Fruit fly (Drosophila melanogaster): Measurements from ENCODE around the gene TTLL1B.

dm6 chr3L:4692177-4693134 is 44.4 kb downstream of the TTLL1B start, which contains the start of gene RhoGEF64C:
- no peak for TF ChIP-seq CG8478 (optimal IDR thresholded peaks at IDR 0.05)
- no peak for TF ChIP-seq CTCF (optimal IDR thresholded peaks at IDR 0.05)
